Comparison of ENCODE assay signal across 4 fruit fly cellular contexts in genomic region chr3R:26106595-26107152, dm6.
TF ChIP-seq lines count a peak whose summit lies in the region.

Gene Cipc, plus strand, starts transcription at chr3R:26106868.

TF ChIP-seq in whole organism, adult, 20 proteins besides CTCF, POLR2A, EP300 and RAD21 (continued from another document):
- TF ChIP-seq cic (GFP tag; optimal IDR thresholded peaks at IDR 0.05; lab: Kevin White, UChicago), result peak; percentile 95
- TF ChIP-seq CG14711 (tag; optimal IDR thresholded peaks at IDR 0.05; lab: Kevin White, UChicago), result peak; percentile 76

TF ChIP-seq in whole organism, embryonic, 481 proteins besides CTCF, POLR2A, EP300 and RAD21 (continued from another document and continues in another):
- TF ChIP-seq lilli (GFP tag; optimal IDR thresholded peaks at IDR 0.05; lab: Kevin White, UChicago), result no peak
- peak; percentile 79 for TF ChIP-seq Sox102F (GFP tag; optimal IDR thresholded peaks at IDR 0.05; lab: Kevin White, UChicago)
- TF ChIP-seq crp (GFP tag; optimal IDR thresholded peaks at IDR 0.05; lab: Kevin White, UChicago), result no peak
- no peak for TF ChIP-seq CG7745 (tag; optimal IDR thresholded peaks at IDR 0.05; lab: Kevin White, UChicago)
- peak; percentile 13 for TF ChIP-seq CG2202 (tag; optimal IDR thresholded peaks at IDR 0.05; lab: Kevin White, UChicago)
- TF ChIP-seq Doc2 (GFP tag; IDR thresholded peaks at IDR 0.05; lab: Robert Waterston, UW), result no peak
- TF ChIP-seq CG11093 (GFP tag; IDR thresholded peaks at IDR 0.05; lab: Robert Waterston, UW), result no peak
- TF ChIP-seq zf30C (GFP tag; optimal IDR thresholded peaks at IDR 0.05; lab: Kevin White, UChicago), result no peak
- peak; percentile 74 for TF ChIP-seq Ada2b (GFP tag; IDR thresholded peaks at IDR 0.05; lab: Robert Waterston, UW)
- peak; percentile 59 for TF ChIP-seq CG9817 (tag; optimal IDR thresholded peaks at IDR 0.05; lab: Kevin White, UChicago)
- peak; percentile 50 for TF ChIP-seq B-H2 (GFP tag; optimal IDR thresholded peaks at IDR 0.05; lab: Kevin White, UChicago)
- TF ChIP-seq CG30431 (GFP tag; optimal IDR thresholded peaks at IDR 0.05; lab: Kevin White, UChicago), result peak; percentile 27
- no peak for TF ChIP-seq hbn (GFP tag; IDR thresholded peaks at IDR 0.05; lab: Robert Waterston, UW; ENCODE audit: partially characterized antibody)
- TF ChIP-seq CG9932 (GFP tag; IDR thresholded peaks at IDR 0.05; lab: Robert Waterston, UW), result peak; percentile 78
- no peak for TF ChIP-seq unc-4 (GFP tag; IDR thresholded peaks at IDR 0.05; lab: Robert Waterston, UW; ENCODE audit: partially characterized antibody)
- TF ChIP-seq ci (GFP tag; IDR thresholded peaks at IDR 0.05; lab: Robert Waterston, UW), result peak; percentile 77; the same call in 2 of the 3 replicates
- TF ChIP-seq CG9727 (GFP tag; optimal IDR thresholded peaks at IDR 0.05; lab: Kevin White, UChicago), result peak; percentile 80
- peak; percentile 92 for TF ChIP-seq caup (GFP tag; optimal IDR thresholded peaks at IDR 0.05; lab: Kevin White, UChicago; ENCODE audit: severe bottlenecking)
- TF ChIP-seq Dp (GFP tag; optimal IDR thresholded peaks at IDR 0.05; lab: Kevin White, UChicago), result no peak
- TF ChIP-seq knrl (GFP tag; IDR thresholded peaks at IDR 0.05; lab: Robert Waterston, UW; ENCODE audit: partially characterized antibody), result peak; percentile 29; the same call in 1 of the 3 replicates
- no peak for TF ChIP-seq CHES-1-like (GFP tag; optimal IDR thresholded peaks at IDR 0.05; lab: Kevin White, UChicago)
- TF ChIP-seq phol (tag; optimal IDR thresholded peaks at IDR 0.05; lab: Kevin White, UChicago), result peak; percentile 72
- peak; percentile 35 for TF ChIP-seq CG10274 (GFP tag; optimal IDR thresholded peaks at IDR 0.05; lab: Kevin White, UChicago)
- peak; percentile 35 for TF ChIP-seq Six4 (GFP tag; optimal IDR thresholded peaks at IDR 0.05; lab: Kevin White, UChicago)
- peak; percentile 6 for TF ChIP-seq YL-1 (GFP tag; optimal IDR thresholded peaks at IDR 0.05; lab: Kevin White, UChicago)
- no peak for TF ChIP-seq TFAM (GFP tag; optimal IDR thresholded peaks at IDR 0.05; lab: Kevin White, UChicago)
- no peak for TF ChIP-seq sima (GFP tag; optimal IDR thresholded peaks at IDR 0.05; lab: Kevin White, UChicago)
- TF ChIP-seq Dip3 (GFP tag; optimal IDR thresholded peaks at IDR 0.05; lab: Kevin White, UChicago), result peak; percentile 37
- no peak for TF ChIP-seq prd (optimal IDR thresholded peaks at IDR 0.05; lab: Kevin White, UChicago)
- peak; percentile 72 for TF ChIP-seq prd (GFP tag; IDR thresholded peaks at IDR 0.05; lab: Robert Waterston, UW)
- peak; percentile 82 for TF ChIP-seq CG2712 (tag; optimal IDR thresholded peaks at IDR 0.05; lab: Kevin White, UChicago)
- peak; percentile 70 for TF ChIP-seq CG14441 (GFP tag; IDR thresholded peaks at IDR 0.05; lab: Robert Waterston, UW)
- TF ChIP-seq CG2120 (GFP tag; optimal IDR thresholded peaks at IDR 0.05; lab: Kevin White, UChicago), result peak; percentile 66
- TF ChIP-seq CG10959 (GFP tag; IDR thresholded peaks at IDR 0.05; lab: Robert Waterston, UW), result peak; percentile 40; the same call in 1 of the 2 replicates
- TF ChIP-seq peb (GFP tag; IDR thresholded peaks at IDR 0.05; lab: Robert Waterston, UW), result no peak
- TF ChIP-seq CG11085 (GFP tag; IDR thresholded peaks at IDR 0.05; lab: Robert Waterston, UW), result no peak
- TF ChIP-seq gcm2 (GFP tag; optimal IDR thresholded peaks at IDR 0.05; lab: Kevin White, UChicago), result no peak
- TF ChIP-seq CG13287 (GFP tag; IDR thresholded peaks at IDR 0.05; lab: Robert Waterston, UW; ENCODE audit: partially characterized antibody), result peak; percentile 32; the same call in 1 of the 2 replicates
- TF ChIP-seq CG4360 (GFP tag; IDR thresholded peaks at IDR 0.05; lab: Robert Waterston, UW), result no peak
- no peak for TF ChIP-seq Dll (GFP tag; IDR thresholded peaks at IDR 0.05; lab: Robert Waterston, UW; ENCODE audit: partially characterized antibody)
- TF ChIP-seq CG2875 (GFP tag; optimal IDR thresholded peaks at IDR 0.05; lab: Kevin White, UChicago), result peak; percentile 63
- TF ChIP-seq salm (tag; optimal IDR thresholded peaks at IDR 0.05; lab: Kevin White, UChicago), result peak; percentile 61

TF ChIP-seq in whole organism, prepupa, 60 proteins besides CTCF, POLR2A, EP300 and RAD21 (continued from another document):
- TF ChIP-seq Blimp-1 (GFP tag; optimal IDR thresholded peaks at IDR 0.05; lab: Kevin White, UChicago) (peak; percentile 97), fd85E (GFP tag; optimal IDR thresholded peaks at IDR 0.05; lab: Kevin White, UChicago) (peak; percentile 60), CG31627 (GFP tag; optimal IDR thresholded peaks at IDR 0.05; lab: Kevin White, UChicago) (no peak), svp (GFP tag; lab: Kevin White, UChicago) (peak; percentile 88), CG15336 (GFP tag; IDR thresholded peaks at IDR 0.05; lab: Robert Waterston, UW) (peak; percentile 71), CG6792 (GFP tag; optimal IDR thresholded peaks at IDR 0.05; lab: Kevin White, UChicago) (peak; percentile 27), cyc (GFP tag; optimal IDR thresholded peaks at IDR 0.05; lab: Kevin White, UChicago) (peak; percentile 56), CG1621 (tag; optimal IDR thresholded peaks at IDR 0.05; lab: Kevin White, UChicago) (peak; percentile 45), CG6276 (GFP tag; optimal IDR thresholded peaks at IDR 0.05; lab: Kevin White, UChicago) (peak; percentile 84), lz (GFP tag; optimal IDR thresholded peaks at IDR 0.05; lab: Kevin White, UChicago) (peak; percentile 6), eg (GFP tag; IDR thresholded peaks at IDR 0.05; lab: Robert Waterston, UW) (peak; percentile 86), CG3919 (GFP tag; optimal IDR thresholded peaks at IDR 0.05; lab: Kevin White, UChicago) (peak; percentile 88), achi (GFP tag; optimal IDR thresholded peaks at IDR 0.05; lab: Kevin White, UChicago) (peak; percentile 81), Sox102F (GFP tag; optimal IDR thresholded peaks at IDR 0.05; lab: Kevin White, UChicago) (peak; percentile 28), CG11902 (GFP tag; optimal IDR thresholded peaks at IDR 0.05; lab: Kevin White, UChicago) (peak; percentile 5), esn (GFP tag; optimal IDR thresholded peaks at IDR 0.05; lab: Kevin White, UChicago) (peak; percentile 52), Eip75B (GFP tag; optimal IDR thresholded peaks at IDR 0.05; lab: Kevin White, UChicago) (no peak), ss (GFP tag; optimal IDR thresholded peaks at IDR 0.05; lab: Kevin White, UChicago) (peak; percentile 24 to 45), CG8119 (GFP tag; IDR thresholded peaks at IDR 0.05; lab: Robert Waterston, UW) (peak; percentile 74), pdm3 (GFP tag; optimal IDR thresholded peaks at IDR 0.05; lab: Kevin White, UChicago) (peak; percentile 29), Hr4 (GFP tag; optimal IDR thresholded peaks at IDR 0.05; lab: Kevin White, UChicago) (peak; percentile 36), CG10631 (GFP tag; optimal IDR thresholded peaks at IDR 0.05; lab: Kevin White, UChicago) (peak; percentile 21), Eip78C (GFP tag; lab: Kevin White, UChicago) (peak; percentile 94), CG34406 (GFP tag; optimal IDR thresholded peaks at IDR 0.05; lab: Kevin White, UChicago) (peak; percentile 66), CG7368 (GFP tag; optimal IDR thresholded peaks at IDR 0.05; lab: Kevin White, UChicago) (peak; percentile 66), CG3032 (tag; optimal IDR thresholded peaks at IDR 0.05; lab: Kevin White, UChicago) (peak; percentile 43), CG6163 (GFP tag; IDR thresholded peaks at IDR 0.05; lab: Robert Waterston, UW) (peak; percentile 54; the same call in 2 of the 3 replicates), OdsH (GFP tag; optimal IDR thresholded peaks at IDR 0.05; lab: Kevin White, UChicago) (peak; percentile 26), dsx (GFP tag; optimal IDR thresholded peaks at IDR 0.05; lab: Kevin White, UChicago; ENCODE audit: poor library complexity, severe bottlenecking) (peak; percentile 30), Ets21C (GFP tag; optimal IDR thresholded peaks at IDR 0.05; lab: Kevin White, UChicago) (no peak), salr (GFP tag; optimal IDR thresholded peaks at IDR 0.05; lab: Kevin White, UChicago) (no peak), spab (GFP tag; optimal IDR thresholded peaks at IDR 0.05; lab: Kevin White, UChicago) (peak; percentile 30), Sox14 (GFP tag; optimal IDR thresholded peaks at IDR 0.05; lab: Kevin White, UChicago) (peak; percentile 27), topi (GFP tag; optimal IDR thresholded peaks at IDR 0.05; lab: Kevin White, UChicago) (peak; percentile 72), CG11762 (GFP tag; optimal IDR thresholded peaks at IDR 0.05; lab: Kevin White, UChicago; ENCODE audit: insufficient read depth) (peak; percentile 61), Sox15 (GFP tag; optimal IDR thresholded peaks at IDR 0.05; lab: Kevin White, UChicago) (no peak), Eip93F (GFP tag; optimal IDR thresholded peaks at IDR 0.05; lab: Kevin White, UChicago) (no peak), net (GFP tag; optimal IDR thresholded peaks at IDR 0.05; lab: Kevin White, UChicago) (peak; percentile 53), fd59A (GFP tag; optimal IDR thresholded peaks at IDR 0.05; lab: Kevin White, UChicago) (no peak), Hr39 (GFP tag; optimal IDR thresholded peaks at IDR 0.05; lab: Kevin White, UChicago) (no peak), Met (GFP tag; optimal IDR thresholded peaks at IDR 0.05; lab: Kevin White, UChicago) (no peak)

TF ChIP-seq in whole organism, wandering third instar larva, 38 proteins besides CTCF, POLR2A, EP300 and RAD21 (continued from another document):
- TF ChIP-seq foxo (GFP tag; optimal IDR thresholded peaks at IDR 0.05; lab: Kevin White, UChicago) (peak in 1 of 2 experiments; percentile 74), psq (GFP tag; optimal IDR thresholded peaks at IDR 0.05; lab: Kevin White, UChicago) (peak; percentile 32), lola (GFP tag; optimal IDR thresholded peaks at IDR 0.05; lab: Kevin White, UChicago) (no peak), ey (GFP tag; optimal IDR thresholded peaks at IDR 0.05; lab: Kevin White, UChicago) (peak; percentile 12), Abd-B (GFP tag; optimal IDR thresholded peaks at IDR 0.05; lab: Kevin White, UChicago) (no peak), dl (GFP tag; optimal IDR thresholded peaks at IDR 0.05; lab: Kevin White, UChicago; ENCODE audit: insufficient read depth in 1 of 2, partially characterized antibody in 2 of 2) (peak in 1 of 2 experiments; percentile 27), Jra (GFP tag; optimal IDR thresholded peaks at IDR 0.05; lab: Kevin White, UChicago) (peak; percentile 17), jim (GFP tag; optimal IDR thresholded peaks at IDR 0.05; lab: Kevin White, UChicago) (no peak), CG9705 (GFP tag; optimal IDR thresholded peaks at IDR 0.05; lab: Kevin White, UChicago) (no peak), sv (GFP tag; optimal IDR thresholded peaks at IDR 0.05; lab: Kevin White, UChicago) (peak; percentile 5), woc (GFP tag; optimal IDR thresholded peaks at IDR 0.05; lab: Kevin White, UChicago) (peak; percentile 42), Myc (optimal IDR thresholded peaks at IDR 0.05; lab: Kevin White, UChicago) (no peak), N (GFP tag; optimal IDR thresholded peaks at IDR 0.05; lab: Kevin White, UChicago) (no peak), CG32264 (GFP tag; optimal IDR thresholded peaks at IDR 0.05; lab: Kevin White, UChicago) (no peak), HLH106 (tag; optimal IDR thresholded peaks at IDR 0.05; lab: Kevin White, UChicago) (peak; percentile 67), CrebA (GFP tag; optimal IDR thresholded peaks at IDR 0.05; lab: Kevin White, UChicago; ENCODE audit: borderline replicate concordance) (no peak)
